Fruit fly (Drosophila melanogaster): Measurements from ENCODE around the gene CG17440.

dm6 chrX:9232199-9232598 lies 37.5 kb downstream of the CG17440 start, which contains the start of gene CG12121:
- TF ChIP-seq zen (tag; optimal IDR thresholded peaks at IDR 0.05): no peak
- TF ChIP-seq CG18476 (GFP tag; optimal IDR thresholded peaks at IDR 0.05): no peak
- peak; percentile 80 for TF ChIP-seq Bgb (GFP tag; IDR thresholded peaks at IDR 0.05; ENCODE audit: partially characterized antibody)
- TF ChIP-seq lilli (GFP tag; optimal IDR thresholded peaks at IDR 0.05): no peak
- no peak for TF ChIP-seq da (GFP tag; optimal IDR thresholded peaks at IDR 0.05)
- no peak for TF ChIP-seq CG6254 (GFP tag; optimal IDR thresholded peaks at IDR 0.05)
- TF ChIP-seq CG6175 (GFP tag; IDR thresholded peaks at IDR 0.05): no peak
- TF ChIP-seq CG11560 (tag; IDR thresholded peaks at IDR 0.05): no peak
- no peak for TF ChIP-seq Dek (tag; optimal IDR thresholded peaks at IDR 0.05)
- TF ChIP-seq Antp (GFP tag; optimal IDR thresholded peaks at IDR 0.05): no peak
- peak; percentile 39 for TF ChIP-seq YL-1 (GFP tag; optimal IDR thresholded peaks at IDR 0.05)
